Fruit fly (Drosophila melanogaster): ENCODE results near the gene mus201.

Gene mus201

DNA sequence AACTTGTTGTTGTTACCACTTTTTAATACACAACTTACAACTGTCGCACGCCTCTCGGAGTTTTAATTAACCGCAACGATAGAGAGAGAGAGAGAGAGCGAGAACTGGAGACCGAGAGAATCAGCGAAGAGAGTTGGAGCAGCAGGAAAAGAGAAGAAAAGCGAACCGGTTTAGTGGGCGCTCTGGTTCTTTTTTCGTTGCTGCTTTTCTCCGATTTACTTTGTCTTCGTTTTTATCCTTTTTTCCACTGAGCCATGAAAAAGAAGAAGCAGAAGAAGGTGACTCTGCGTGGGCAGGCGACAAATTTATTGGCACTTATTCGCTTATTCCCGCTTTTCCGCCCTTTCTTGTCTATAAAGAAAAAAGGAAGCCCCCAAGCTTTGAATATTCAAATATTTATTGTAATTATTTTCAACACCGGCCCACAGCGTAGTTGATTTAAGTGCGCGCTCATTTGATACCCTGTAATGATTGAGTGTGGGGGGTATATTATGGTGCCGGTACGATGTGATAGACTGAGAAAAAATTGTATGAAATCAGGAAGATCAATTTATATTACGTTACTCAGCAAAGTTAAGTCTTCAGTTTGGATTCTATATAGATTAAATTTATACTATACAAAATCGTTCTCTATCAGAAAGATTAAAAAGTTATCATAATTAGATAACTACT is 17.6 kb upstream of the mus201 start:
- TF ChIP-seq toe (GFP tag; optimal IDR thresholded peaks at IDR 0.05) (no peak), tj (GFP tag; optimal IDR thresholded peaks at IDR 0.05) (no peak), CG5204 (GFP tag; optimal IDR thresholded peaks at IDR 0.05) (no peak), CG7101 (tag; optimal IDR thresholded peaks at IDR 0.05) (no peak), Clk (GFP tag; optimal IDR thresholded peaks at IDR 0.05) (no peak), CG12768 (GFP tag; optimal IDR thresholded peaks at IDR 0.05) (no peak), Mnt (GFP tag; optimal IDR thresholded peaks at IDR 0.05) (no peak), CG7045 (GFP tag; optimal IDR thresholded peaks at IDR 0.05) (no peak), cic (GFP tag; optimal IDR thresholded peaks at IDR 0.05) (no peak), bab1 (GFP tag; optimal IDR thresholded peaks at IDR 0.05) (no peak), Crg-1 (GFP tag; optimal IDR thresholded peaks at IDR 0.05) (no peak), pad (GFP tag; optimal IDR thresholded peaks at IDR 0.05) (no peak), ovo (GFP tag; optimal IDR thresholded peaks at IDR 0.05) (no peak), CG1620 (GFP tag; optimal IDR thresholded peaks at IDR 0.05) (no peak), CG14711 (tag; optimal IDR thresholded peaks at IDR 0.05) (no peak)

- no peak for TF ChIP-seq CG5204 (GFP tag; optimal IDR thresholded peaks at IDR 0.05)
- no peak for TF ChIP-seq CG1620 (GFP tag; optimal IDR thresholded peaks at IDR 0.05)
- no peak for TF ChIP-seq Crg-1 (GFP tag; optimal IDR thresholded peaks at IDR 0.05)
- no peak for TF ChIP-seq CG12768 (GFP tag; optimal IDR thresholded peaks at IDR 0.05)
- no peak for TF ChIP-seq toe (GFP tag; optimal IDR thresholded peaks at IDR 0.05)
- TF ChIP-seq ovo (GFP tag; optimal IDR thresholded peaks at IDR 0.05): no peak
- no peak for TF ChIP-seq pad (GFP tag; optimal IDR thresholded peaks at IDR 0.05)
- TF ChIP-seq Mnt (GFP tag; optimal IDR thresholded peaks at IDR 0.05): no peak
- no peak for TF ChIP-seq CG33017 (tag; optimal IDR thresholded peaks at IDR 0.05)
- TF ChIP-seq Clk (GFP tag; optimal IDR thresholded peaks at IDR 0.05): no peak
- no peak for TF ChIP-seq kay (GFP tag; ENCODE audit: borderline replicate concordance)
- no peak for TF ChIP-seq Hr96 (GFP tag; optimal IDR thresholded peaks at IDR 0.05)
- no peak for TF ChIP-seq CG7101 (tag; optimal IDR thresholded peaks at IDR 0.05)
Observed at dm6 chr2L:8421717-8422116, 16.3 kb upstream of the mus201 start.

- no peak for TF ChIP-seq Hr96 (GFP tag; optimal IDR thresholded peaks at IDR 0.05)
Observed at dm6 chr2L:8423047-8423446, 14.9 kb upstream of the mus201 start.

DNA sequence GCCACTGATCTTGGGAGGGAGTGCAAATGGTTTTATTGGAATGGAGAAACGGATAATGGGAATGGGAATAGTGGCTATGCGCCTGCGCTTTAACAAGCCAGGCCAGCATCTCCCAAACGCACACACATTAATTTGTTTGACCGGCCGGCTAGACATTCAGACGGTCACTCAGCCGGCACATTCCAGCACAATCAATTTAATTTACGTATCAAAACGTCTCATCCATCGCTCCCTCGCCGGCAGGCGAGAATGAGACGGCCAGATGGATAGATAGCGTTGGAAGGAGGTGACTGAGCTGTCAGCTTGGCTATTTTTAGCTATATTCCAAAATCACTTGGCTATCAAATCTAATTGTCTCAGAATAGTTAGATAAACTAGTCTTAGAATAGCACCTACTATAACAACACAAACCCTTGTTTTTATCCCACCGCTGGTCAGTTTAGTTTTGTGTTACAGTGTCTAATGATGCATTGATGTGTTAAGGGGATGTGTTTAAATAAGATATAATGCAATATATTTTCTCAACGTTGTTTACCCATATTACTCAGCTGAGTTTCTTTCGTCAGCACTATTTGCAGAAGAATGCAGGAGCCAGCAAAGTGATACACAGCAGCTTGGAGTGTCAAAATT is 14.4 kb upstream of the mus201 start:
- TF ChIP-seq ovo (GFP tag; optimal IDR thresholded peaks at IDR 0.05) (no peak), tj (GFP tag; optimal IDR thresholded peaks at IDR 0.05) (peak; percentile 90)

DNA sequence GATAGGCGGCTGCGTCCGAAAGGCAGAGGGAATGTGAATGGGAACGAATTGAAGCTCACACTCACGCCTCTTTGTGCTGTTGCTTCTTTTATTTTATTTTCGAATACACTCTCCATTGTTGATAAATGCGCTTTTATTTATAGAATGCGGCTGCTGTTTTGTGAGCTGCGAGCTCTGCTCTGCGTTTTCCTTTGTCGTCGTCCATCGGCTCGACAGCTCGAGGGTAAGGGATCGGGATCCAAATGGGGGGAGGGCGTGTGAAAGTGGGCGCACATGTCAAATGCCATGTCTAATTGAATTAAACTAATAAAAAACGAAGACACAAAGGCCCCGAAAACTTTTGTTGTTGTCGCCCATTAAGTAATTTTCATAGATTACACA is 13.9 kb upstream of the mus201 start:
- TF ChIP-seq cnc (optimal IDR thresholded peaks at IDR 0.05) (no peak), Hr96 (GFP tag; optimal IDR thresholded peaks at IDR 0.05) (no peak), cic (GFP tag; optimal IDR thresholded peaks at IDR 0.05) (no peak), Clk (GFP tag; optimal IDR thresholded peaks at IDR 0.05) (no peak), CG11617 (GFP tag; optimal IDR thresholded peaks at IDR 0.05) (no peak), tj (GFP tag; optimal IDR thresholded peaks at IDR 0.05) (no peak), pad (GFP tag; optimal IDR thresholded peaks at IDR 0.05) (no peak), ovo (GFP tag; optimal IDR thresholded peaks at IDR 0.05) (no peak), bab1 (GFP tag; optimal IDR thresholded peaks at IDR 0.05) (no peak), CG1620 (GFP tag; optimal IDR thresholded peaks at IDR 0.05) (no peak), CG12768 (GFP tag; optimal IDR thresholded peaks at IDR 0.05) (no peak), CG33017 (tag; optimal IDR thresholded peaks at IDR 0.05) (no peak)

DNA sequence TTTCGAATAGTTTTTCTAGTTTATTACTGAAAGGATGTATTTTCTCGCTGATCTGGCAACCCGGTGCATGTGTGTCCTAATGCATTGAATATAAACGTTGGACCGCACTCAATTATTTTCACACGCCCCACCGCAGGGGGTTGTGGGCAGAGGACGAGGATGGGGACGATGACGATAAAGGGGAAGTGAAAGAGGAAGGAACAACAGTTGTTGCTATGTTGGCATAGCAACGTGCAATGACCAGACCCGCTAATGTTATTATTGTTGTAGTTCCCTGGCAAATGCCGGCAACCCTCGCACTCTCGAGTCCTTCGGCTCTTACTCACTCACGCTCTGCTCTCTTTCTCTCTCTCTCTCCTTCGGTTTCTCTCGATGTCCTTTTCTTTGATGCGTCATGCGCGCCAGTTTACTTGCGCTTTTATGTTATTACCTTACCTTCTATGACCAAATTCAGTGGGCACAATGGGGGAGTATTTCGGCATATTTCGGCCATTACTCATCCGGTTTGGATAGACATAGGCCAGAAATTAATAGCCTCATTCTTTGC is 13.2 kb upstream of the mus201 start:
- TF ChIP-seq CG5204 (GFP tag; optimal IDR thresholded peaks at IDR 0.05): no peak
- TF ChIP-seq CG1620 (GFP tag; optimal IDR thresholded peaks at IDR 0.05): no peak
- TF ChIP-seq ovo (GFP tag; optimal IDR thresholded peaks at IDR 0.05): no peak
- no peak for TF ChIP-seq CG7101 (tag; optimal IDR thresholded peaks at IDR 0.05)
- no peak for TF ChIP-seq bab1 (GFP tag; optimal IDR thresholded peaks at IDR 0.05)
- TF ChIP-seq Crg-1 (GFP tag; optimal IDR thresholded peaks at IDR 0.05): no peak
- TF ChIP-seq CG12768 (GFP tag; optimal IDR thresholded peaks at IDR 0.05): no peak
- no peak for TF ChIP-seq Mnt (GFP tag; optimal IDR thresholded peaks at IDR 0.05)

dm6 chr2L:8425212-8425611 is 12.8 kb upstream of the mus201 start:
- no peak for TF ChIP-seq cic (GFP tag; optimal IDR thresholded peaks at IDR 0.05)
- peak; percentile 36 for TF ChIP-seq kay (GFP tag; ENCODE audit: borderline replicate concordance)
- TF ChIP-seq Hr96 (GFP tag; optimal IDR thresholded peaks at IDR 0.05): no peak
- no peak for TF ChIP-seq CG1620 (GFP tag; optimal IDR thresholded peaks at IDR 0.05)
- TF ChIP-seq Crg-1 (GFP tag; optimal IDR thresholded peaks at IDR 0.05): no peak
- TF ChIP-seq tj (GFP tag; optimal IDR thresholded peaks at IDR 0.05): peak; percentile 77
